Worm (Caenorhabditis elegans) whole organism, L4 larva: ENCODE results near the gene ucr-1.

ENCODE experiments used
- D1046.2 ChIP-seq: fragments of 200-800 bp; sonication (Bioruptor generic); IDR thresholded peaks from 2 replicates; pipeline ENCODE4 v1.3.6; 2022; ENCODE audit warnings: missing genetic modification characterization, missing compliant biosample characterization
- F26F4.8 ChIP-seq: fragments of 200-800 bp; sonication (Bioruptor generic); conservative IDR thresholded peaks from 2 replicates; pipeline ENCODE4 v1.3.6; 2022; ENCODE audit warnings: missing genetic modification characterization, missing compliant biosample characterization
- F49E8.2 ChIP-seq: sonication (generic microtip); optimal IDR thresholded peaks from 2 replicates; lab custom pipeline; 2016; ENCODE audit warnings: missing compliant biosample characterization, mild to moderate bottlenecking, missing genetic modification characterization, borderline replicate concordance
- R02D3.7 ChIP-seq: fragments of 150-350 bp; sonication (generic microtip); optimal IDR thresholded peaks from 3 replicates; lab custom pipeline; 2014; ENCODE audit warnings: missing biosample characterization, missing genetic modification characterization
- T20F7.1 ChIP-seq: fragments of 200-800 bp; sonication (Bioruptor generic); optimal IDR thresholded peaks from 2 replicates; lab custom pipeline; 2018; ENCODE audit warnings: mild to moderate bottlenecking, missing genetic modification characterization, missing compliant biosample characterization
- Y5F2A.4 ChIP-seq: fragments of 200-800 bp; sonication (Bioruptor generic); optimal IDR thresholded peaks from 2 replicates; lab custom pipeline; 2018; ENCODE audit warnings: mild to moderate bottlenecking, missing genetic modification characterization, missing compliant biosample characterization
- Y75B8A.6 ChIP-seq: fragments of 200-800 bp; sonication (Bioruptor generic); IDR thresholded peaks from 2 replicates; pipeline ENCODE4 v1.3.6; 2022; ENCODE audit warnings: missing genetic modification reagents, missing genetic modification characterization, missing compliant biosample characterization
- ama-1 ChIP-seq: fragments of 150-350 bp; optimal IDR thresholded peaks from 2 replicates; lab custom pipeline; 2014; ENCODE audit warnings: inconsistent platforms, mixed read lengths
- arid-1 ChIP-seq: fragments of 200-800 bp; sonication (Bioruptor generic); conservative IDR thresholded peaks from 2 replicates; pipeline ENCODE4 v1.3.6; 2022; ENCODE audit warnings: missing genetic modification reagents, missing genetic modification characterization, missing compliant biosample characterization
- attf-4 ChIP-seq: sonication (generic microtip); optimal IDR thresholded peaks from 3 replicates; lab custom pipeline; 2017; ENCODE audit warnings: missing biosample characterization, missing genetic modification characterization
- ceh-28 ChIP-seq: fragments of 150-350 bp; optimal IDR thresholded peaks from 2 replicates; lab custom pipeline; 2014; ENCODE audit warnings: missing biosample characterization, missing genetic modification reagents, missing genetic modification characterization
- ceh-82 ChIP-seq: sonication (generic microtip); optimal IDR thresholded peaks from 2 replicates; lab custom pipeline; 2017; ENCODE audit warnings: missing biosample characterization, missing genetic modification characterization
- ctbp-1 ChIP-seq: fragments of 200-800 bp; sonication (Bioruptor generic); IDR thresholded peaks from 2 replicates; pipeline ENCODE4 v1.3.6; 2022; ENCODE audit warnings: missing genetic modification reagents, missing genetic modification characterization, missing compliant biosample characterization
- daf-8 ChIP-seq: fragments of 200-800 bp; sonication (Bioruptor generic); IDR thresholded peaks from 2 replicates; pipeline ENCODE4 v1.3.6; 2022; ENCODE audit warnings: missing genetic modification characterization, missing compliant biosample characterization
- dmd-6 ChIP-seq: fragments of 200-800 bp; sonication (Bioruptor generic); IDR thresholded peaks from 2 replicates; pipeline ENCODE4 v1.3.6; 2022; ENCODE audit warnings: missing genetic modification reagents, missing genetic modification characterization, missing compliant biosample characterization
- dmd-8 ChIP-seq: fragments of 200-800 bp; sonication (Bioruptor generic); IDR thresholded peaks from 2 replicates; pipeline ENCODE4 v1.3.6; 2022; ENCODE audit warnings: missing genetic modification characterization, missing compliant biosample characterization
- egl-43 ChIP-seq: fragments of 200-800 bp; sonication (Bioruptor generic); IDR thresholded peaks from 2 replicates; pipeline ENCODE4 v1.3.6; 2022; ENCODE audit warnings: missing genetic modification reagents, missing genetic modification characterization, missing compliant biosample characterization
- fos-1 ChIP-seq: fragments of 150-350 bp; optimal IDR thresholded peaks from 2 replicates; lab custom pipeline; 2014; ENCODE audit warnings: missing biosample characterization, missing genetic modification characterization
- gei-8 ChIP-seq: fragments of 200-800 bp; sonication (Bioruptor generic); optimal IDR thresholded peaks from 2 replicates; lab custom pipeline; 2018; ENCODE audit warnings: mild to moderate bottlenecking, missing genetic modification characterization, missing compliant biosample characterization
- hlh-11 ChIP-seq: fragments of 200-800 bp; sonication (Bioruptor generic); optimal IDR thresholded peaks from 2 replicates; lab custom pipeline; 2018; ENCODE audit warnings: mild to moderate bottlenecking, missing genetic modification characterization, missing compliant biosample characterization
- lim-7 ChIP-seq: fragments of 200-800 bp; sonication (Bioruptor generic); IDR thresholded peaks from 2 replicates; pipeline ENCODE4 v1.3.6; 2022; ENCODE audit warnings: missing genetic modification characterization, missing compliant biosample characterization
- lin-1 ChIP-seq: fragments of 200-800 bp; sonication (Bioruptor generic); IDR thresholded peaks from 2 replicates; pipeline ENCODE4 v1.3.6; 2022; ENCODE audit warnings: missing genetic modification reagents, missing genetic modification characterization, missing compliant biosample characterization
- lin-15B ChIP-seq: fragments of 150-350 bp; sonication (generic microtip); optimal IDR thresholded peaks from 3 replicates; lab custom pipeline; 2014; ENCODE audit warnings: missing biosample characterization, missing genetic modification characterization
- lin-38 ChIP-seq: fragments of 200-800 bp; sonication (Bioruptor generic); IDR thresholded peaks from 2 replicates; pipeline ENCODE4 v1.3.6; 2022; ENCODE audit warnings: missing genetic modification reagents, missing genetic modification characterization, missing compliant biosample characterization
- lin-39 ChIP-seq: fragments of 150-350 bp; optimal IDR thresholded peaks from 2 replicates; lab custom pipeline; 2014; ENCODE audit warnings: missing biosample characterization, missing genetic modification reagents, missing genetic modification characterization
- lir-3 ChIP-seq: sonication (generic microtip); optimal IDR thresholded peaks from 2 replicates; lab custom pipeline; 2016; ENCODE audit warnings: mild to moderate bottlenecking, missing genetic modification characterization, missing compliant biosample characterization
- madf-5 ChIP-seq, 2 experiments: fragments of 200-800 bp; sonication (Bioruptor generic); IDR thresholded peaks; 2 replicates each; pipeline ENCODE4 v1.3.6; 2022; ENCODE audit warnings: missing compliant biosample characterization in 2 of 2, missing genetic modification characterization in 2 of 2
- madf-9 ChIP-seq: fragments of 200-800 bp; sonication (Bioruptor generic); conservative IDR thresholded peaks from 2 replicates; pipeline ENCODE4 v1.3.6; 2022; ENCODE audit warnings: missing genetic modification reagents, missing genetic modification characterization, missing compliant biosample characterization
- mdl-1 ChIP-seq, 2 experiments: fragments of 150-350 bp in 1 of 2; sonication (generic microtip) in 1 of 2; optimal IDR thresholded peaks; 2 replicates each; lab custom pipeline; 2014 to 2017; ENCODE audit warnings: missing biosample characterization in 2 of 2, missing genetic modification characterization in 2 of 2
- mep-1 ChIP-seq: fragments of 150-350 bp; sonication (generic microtip); optimal IDR thresholded peaks from 3 replicates; lab custom pipeline; 2014; ENCODE audit warnings: missing biosample characterization, missing genetic modification characterization
- nhr-102 ChIP-seq: sonication (generic microtip); optimal IDR thresholded peaks from 2 replicates; lab custom pipeline; 2016; ENCODE audit warnings: mild to moderate bottlenecking, missing genetic modification characterization, moderate library complexity, missing compliant biosample characterization
- nhr-111 ChIP-seq: fragments of 200-800 bp; sonication (Bioruptor generic); optimal IDR thresholded peaks from 2 replicates; lab custom pipeline; 2018; ENCODE audit warnings: mild to moderate bottlenecking, missing genetic modification characterization, missing compliant biosample characterization
- nhr-237 ChIP-seq: sonication (generic microtip); optimal IDR thresholded peaks from 2 replicates; lab custom pipeline; 2017; ENCODE audit warnings: missing biosample characterization, missing genetic modification characterization
- nhr-25 ChIP-seq: sonication (generic microtip); optimal IDR thresholded peaks from 2 replicates; lab custom pipeline; 2017; ENCODE audit warnings: missing genetic modification characterization, mild to moderate bottlenecking, missing compliant biosample characterization, antibody characterized with exemption, moderate library complexity, borderline replicate concordance; ENCODE audit not compliant: insufficient read depth
- nhr-28 ChIP-seq: fragments of 150-350 bp; optimal IDR thresholded peaks from 2 replicates; lab custom pipeline; 2014; ENCODE audit warnings: missing biosample characterization, missing genetic modification characterization
- nhr-41 ChIP-seq: fragments of 200-800 bp; sonication (Bioruptor generic); IDR thresholded peaks from 2 replicates; pipeline ENCODE4 v1.3.6; 2022; ENCODE audit warnings: missing genetic modification reagents, missing genetic modification characterization, missing compliant biosample characterization
- nhr-77 ChIP-seq: fragments of 150-350 bp; optimal IDR thresholded peaks from 2 replicates; lab custom pipeline; 2014; ENCODE audit warnings: missing biosample characterization, missing genetic modification characterization
- pha-4 ChIP-seq, 2 experiments: fragments of 150-350 bp in 1 of 2; fragments of 200-800 bp in 1 of 2; sonication (Bioruptor generic) in 1 of 2; IDR thresholded peaks in 1 of 2; optimal IDR thresholded peaks in 1 of 2; 2 replicates each; pipeline versions ENCODE4 v1.3.6 to Lab custom; 2014 to 2022; ENCODE audit warnings: missing genetic modification characterization in 2 of 2, missing genetic modification reagents in 2 of 2, missing biosample characterization in 1 of 2, missing compliant biosample characterization in 1 of 2
- sdz-12 ChIP-seq: fragments of 200-800 bp; sonication (Bioruptor generic); optimal IDR thresholded peaks from 2 replicates; lab custom pipeline; 2018; ENCODE audit warnings: mild to moderate bottlenecking, missing genetic modification characterization, missing compliant biosample characterization
- skn-1 ChIP-seq: fragments of 150-350 bp; optimal IDR thresholded peaks from 2 replicates; lab custom pipeline; 2014; ENCODE audit warnings: missing biosample characterization, missing genetic modification characterization
- spr-3 ChIP-seq: fragments of 200-800 bp; sonication (Bioruptor generic); optimal IDR thresholded peaks from 2 replicates; lab custom pipeline; 2018; ENCODE audit warnings: mild to moderate bottlenecking, missing genetic modification characterization, missing compliant biosample characterization
- tag-97 ChIP-seq: fragments of 200-800 bp; sonication (Bioruptor generic); IDR thresholded peaks from 2 replicates; pipeline ENCODE4 v1.3.6; 2022; ENCODE audit warnings: missing genetic modification characterization, missing compliant biosample characterization
- tra-1 ChIP-seq: fragments of 200-800 bp; sonication (Bioruptor generic); IDR thresholded peaks from 2 replicates; pipeline ENCODE4 v1.3.6; 2022; ENCODE audit warnings: missing genetic modification reagents, missing genetic modification characterization, missing compliant biosample characterization
- unc-39 ChIP-seq: sonication (generic microtip); optimal IDR thresholded peaks from 2 replicates; lab custom pipeline; 2017; ENCODE audit warnings: missing biosample characterization, missing genetic modification characterization
- vab-7 ChIP-seq: fragments of 200-800 bp; sonication (Bioruptor generic); IDR thresholded peaks from 2 replicates; pipeline ENCODE4 v1.3.6; 2022; ENCODE audit warnings: missing genetic modification reagents, missing genetic modification characterization, missing compliant biosample characterization
- zfp-2 ChIP-seq: sonication (generic microtip); optimal IDR thresholded peaks from 2 replicates; lab custom pipeline; 2016; ENCODE audit warnings: mild to moderate bottlenecking, missing genetic modification characterization, missing compliant biosample characterization
- zfp-3 ChIP-seq: fragments of 200-800 bp; sonication (Bioruptor generic); conservative IDR thresholded peaks from 2 replicates; pipeline ENCODE4 v1.3.6; 2022; ENCODE audit warnings: missing genetic modification reagents, missing genetic modification characterization, missing compliant biosample characterization
- zip-11 ChIP-seq: fragments of 200-800 bp; sonication (Bioruptor generic); IDR thresholded peaks from 2 replicates; pipeline ENCODE4 v1.3.6; 2022; ENCODE audit warnings: missing genetic modification characterization, missing compliant biosample characterization
- zip-2 ChIP-seq: fragments of 150-350 bp; optimal IDR thresholded peaks from 2 replicates; lab custom pipeline; 2014; ENCODE audit warnings: missing biosample characterization, missing genetic modification characterization
- ztf-7 ChIP-seq: fragments of 150-350 bp; optimal IDR thresholded peaks from 2 replicates; lab custom pipeline; 2014; ENCODE audit warnings: missing biosample characterization, missing genetic modification characterization

Gene ucr-1

DNA sequence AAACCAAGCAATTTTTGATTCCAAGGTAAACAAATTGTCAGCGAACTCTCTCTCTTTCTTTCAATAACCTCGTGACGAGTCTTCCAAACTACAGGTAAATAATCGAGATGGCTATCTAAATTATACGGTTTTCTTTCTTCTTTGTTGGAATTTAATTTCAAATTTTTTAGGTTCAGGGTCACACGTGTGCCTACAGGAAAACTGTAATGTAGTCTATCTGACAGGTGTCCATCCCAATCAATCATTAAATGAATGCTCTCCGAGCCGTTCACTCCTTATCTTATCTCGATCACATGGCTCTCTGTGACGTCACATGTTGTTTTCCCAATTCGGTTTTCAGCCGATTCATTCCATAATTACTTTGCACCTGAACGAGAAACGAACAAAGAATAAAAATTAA lies 38.8 kb upstream of the ucr-1 start (continued):
- TF ChIP-seq R02D3.7 (tag; lab: Kevin White, UChicago): no peak
- no peak for TF ChIP-seq ztf-7 (tag; lab: Kevin White, UChicago)
- TF ChIP-seq nhr-111: no peak
- no peak for TF ChIP-seq nhr-25 (tag; lab: Kevin White, UChicago)
- no peak for TF ChIP-seq egl-43
- no peak for TF ChIP-seq nhr-237 (tag; lab: Kevin White, UChicago)
- TF ChIP-seq lin-39 (tag; lab: Kevin White, UChicago): no peak
- TF ChIP-seq sdz-12 (GFP tag; lab: Kevin White, UChicago): no peak
- no peak for TF ChIP-seq gei-8 (GFP tag; lab: Kevin White, UChicago)
- TF ChIP-seq fos-1 (tag; lab: Kevin White, UChicago): no peak
- 0 out of 2 replicates have a peak, but pooled peaks have one; percentile 23 for TF ChIP-seq pha-4 (GFP tag; IDR thresholded peaks at IDR 0.05; lab: Robert Waterston, UW)
- TF ChIP-seq pha-4 (tag; optimal IDR thresholded peaks at IDR 0.05; lab: Kevin White, UChicago): no peak
- TF ChIP-seq vab-7 (GFP tag; lab: Robert Waterston, UW): no peak
- TF ChIP-seq daf-8 (GFP tag; lab: Robert Waterston, UW): no peak
- TF ChIP-seq lin-1 (GFP tag; lab: Robert Waterston, UW): peak; percentile 71; the same call in 1 of the 2 replicates
- TF ChIP-seq unc-39 (tag; lab: Kevin White, UChicago): no peak
- TF ChIP-seq D1046.2 (GFP tag; lab: Robert Waterston, UW): no peak
- no peak for TF ChIP-seq dmd-8 (GFP tag; lab: Robert Waterston, UW)
- no peak for TF ChIP-seq zfp-3 (GFP tag; lab: Robert Waterston, UW)
- TF ChIP-seq Y75B8A.6 (GFP tag; lab: Robert Waterston, UW): 0 out of 2 replicates have a peak, but pooled peaks have one; percentile 42
- TF ChIP-seq lin-15B: no peak
- TF ChIP-seq mep-1 (tag; lab: Kevin White, UChicago): peak; percentile 40
- TF ChIP-seq nhr-28 (tag; lab: Kevin White, UChicago): peak; percentile 70
- TF ChIP-seq F49E8.2 (tag; lab: Kevin White, UChicago): no peak
- TF ChIP-seq hlh-11 (tag; lab: Kevin White, UChicago): peak; percentile 77
- no peak for TF ChIP-seq spr-3 (GFP tag; lab: Kevin White, UChicago)
- TF ChIP-seq lin-38 (GFP tag; lab: Robert Waterston, UW): peak; percentile 28; the same call in 1 of the 2 replicates
- TF ChIP-seq madf-5 (GFP tag; IDR thresholded peaks at IDR 0.05; lab: Robert Waterston, UW): no peak
- TF ChIP-seq dmd-6: peak; percentile 89
- TF ChIP-seq tra-1 (GFP tag; lab: Robert Waterston, UW): peak; percentile 72
- TF ChIP-seq T20F7.1: no peak
- no peak for TF ChIP-seq skn-1 (tag; lab: Kevin White, UChicago)
- TF ChIP-seq Y5F2A.4 (GFP tag; lab: Kevin White, UChicago): no peak
- no peak for TF ChIP-seq arid-1
- TF ChIP-seq nhr-77 (tag; lab: Kevin White, UChicago): peak; percentile 55
- TF ChIP-seq nhr-102: peak; percentile 64
- TF ChIP-seq lim-7: no peak
- TF ChIP-seq lir-3 (tag; lab: Kevin White, UChicago): no peak
- no peak for TF ChIP-seq nhr-41 (GFP tag; lab: Robert Waterston, UW)
- no peak for TF ChIP-seq zip-2 (tag; lab: Kevin White, UChicago)
- no peak for TF ChIP-seq zfp-2 (tag; lab: Kevin White, UChicago)
- peak in 1 of 2 experiments; percentile 5 for TF ChIP-seq mdl-1 (tag; optimal IDR thresholded peaks at IDR 0.05; lab: Kevin White, UChicago)
- no peak for TF ChIP-seq attf-4 (tag; lab: Kevin White, UChicago)
- TF ChIP-seq F26F4.8: no peak
- TF ChIP-seq madf-9 (GFP tag; lab: Robert Waterston, UW): no peak
- no peak for TF ChIP-seq ceh-82 (tag; lab: Kevin White, UChicago)
- no peak for TF ChIP-seq tag-97 (GFP tag; lab: Robert Waterston, UW)
- TF ChIP-seq ctbp-1: no peak
- no peak for TF ChIP-seq ama-1
- TF ChIP-seq ceh-28 (tag; lab: Kevin White, UChicago): no peak
- no peak for TF ChIP-seq zip-11 (GFP tag; lab: Robert Waterston, UW)
